Worm (Caenorhabditis elegans) whole organism, L4 larva: ENCODE results near the gene clec-165.

Experiments used
- F26F4.8 ChIP-seq: fragments of 200-800 bp; sonication (Bioruptor generic); conservative IDR thresholded peaks from 2 replicates; pipeline ENCODE4 v1.3.6; 2022; ENCODE audit warnings: missing genetic modification characterization, missing compliant biosample characterization
- aly-2 ChIP-seq: sonication (generic microtip); optimal IDR thresholded peaks from 2 replicates; lab custom pipeline; 2018; ENCODE audit warnings: missing biosample characterization, missing genetic modification characterization
- ama-1 ChIP-seq: fragments of 150-350 bp; optimal IDR thresholded peaks from 2 replicates; lab custom pipeline; 2014; ENCODE audit warnings: inconsistent platforms, mixed read lengths
- ceh-82 ChIP-seq: sonication (generic microtip); optimal IDR thresholded peaks from 2 replicates; lab custom pipeline; 2017; ENCODE audit warnings: missing biosample characterization, missing genetic modification characterization
- dmd-9 ChIP-seq: fragments of 200-800 bp; sonication (Bioruptor generic); IDR thresholded peaks from 2 replicates; pipeline ENCODE4 v1.3.6; 2022; ENCODE audit warnings: missing genetic modification reagents, missing genetic modification characterization, missing compliant biosample characterization
- egl-27 ChIP-seq: sonication (generic microtip); optimal IDR thresholded peaks from 3 replicates; lab custom pipeline; 2017; ENCODE audit warnings: missing biosample characterization, missing genetic modification reagents, missing genetic modification characterization
- hif-1 ChIP-seq, 2 experiments: sonication (generic microtip); optimal IDR thresholded peaks; 2 replicates each; lab custom pipeline; 2016 to 2017; ENCODE audit warnings: missing compliant biosample characterization in 2 of 2, missing genetic modification characterization in 2 of 2, missing genetic modification reagents in 2 of 2, missing genotype in 2 of 2, mild to moderate bottlenecking in 1 of 2
- lin-39 ChIP-seq: fragments of 150-350 bp; optimal IDR thresholded peaks from 2 replicates; lab custom pipeline; 2014; ENCODE audit warnings: missing biosample characterization, missing genetic modification reagents, missing genetic modification characterization
- lsy-2 ChIP-seq, 2 experiments: fragments of 150-350 bp in 1 of 2; sonication (generic microtip) in 1 of 2; optimal IDR thresholded peaks; 2 replicates each; lab custom pipeline; 2014 to 2017; ENCODE audit warnings: missing biosample characterization in 2 of 2, missing genetic modification characterization in 2 of 2
- nhr-25 ChIP-seq: sonication (generic microtip); optimal IDR thresholded peaks from 2 replicates; lab custom pipeline; 2017; ENCODE audit warnings: missing genetic modification characterization, mild to moderate bottlenecking, missing compliant biosample characterization, antibody characterized with exemption, moderate library complexity, borderline replicate concordance; ENCODE audit not compliant: insufficient read depth
- nhr-76 ChIP-seq: fragments of 150-350 bp; optimal IDR thresholded peaks from 2 replicates; lab custom pipeline; 2014; ENCODE audit warnings: missing biosample characterization, missing genetic modification characterization
- pha-4 ChIP-seq, 2 experiments: fragments of 150-350 bp in 1 of 2; fragments of 200-800 bp in 1 of 2; sonication (Bioruptor generic) in 1 of 2; IDR thresholded peaks in 1 of 2; optimal IDR thresholded peaks in 1 of 2; 2 replicates each; pipeline versions ENCODE4 v1.3.6 to Lab custom; 2014 to 2022; ENCODE audit warnings: missing genetic modification characterization in 2 of 2, missing genetic modification reagents in 2 of 2, missing biosample characterization in 1 of 2, missing compliant biosample characterization in 1 of 2
- skn-1 ChIP-seq: fragments of 150-350 bp; optimal IDR thresholded peaks from 2 replicates; lab custom pipeline; 2014; ENCODE audit warnings: missing biosample characterization, missing genetic modification characterization
- spr-1 ChIP-seq: sonication (generic microtip); optimal IDR thresholded peaks from 2 replicates; lab custom pipeline; 2016; ENCODE audit warnings: mild to moderate bottlenecking, missing genetic modification characterization, missing compliant biosample characterization

DNA sequence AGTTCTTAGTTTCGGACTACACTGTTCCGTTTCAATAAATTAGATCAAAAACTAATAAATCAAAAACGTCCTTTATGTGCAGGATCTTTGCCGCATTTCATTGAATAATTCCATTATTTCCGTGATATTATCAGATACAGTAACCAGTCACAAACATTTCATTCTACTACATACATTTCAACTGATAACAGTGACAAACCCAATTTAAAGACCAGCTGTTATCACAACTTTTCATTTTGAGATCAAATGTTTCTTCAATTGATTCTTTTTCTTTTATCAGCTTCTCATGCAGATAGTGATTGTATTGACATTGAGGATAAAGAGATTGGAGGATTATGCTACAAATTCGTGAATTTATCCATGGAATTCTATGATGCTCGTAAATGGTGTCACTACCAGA, 10.0 kb upstream of the clec-165 start, which contains the start of gene clec-168:
- TF ChIP-seq nhr-76 (tag; lab: Kevin White, UChicago) (no peak), ama-1 (lab: Kevin White, UChicago) (no peak), spr-1 (tag; lab: Kevin White, UChicago) (no peak), skn-1 (tag; lab: Kevin White, UChicago) (no peak), F26F4.8 (GFP tag; lab: Robert Waterston, UW) (no peak), ceh-82 (no peak), lsy-2 (tag; optimal IDR thresholded peaks at IDR 0.05; lab: Kevin White, UChicago) (no peak), egl-27 (tag; lab: Kevin White, UChicago) (no peak), pha-4 (GFP tag; IDR thresholded peaks at IDR 0.05; lab: Robert Waterston, UW) (no peak), pha-4 (tag; optimal IDR thresholded peaks at IDR 0.05; lab: Kevin White, UChicago) (no peak), aly-2 (tag; lab: Kevin White, UChicago) (no peak), lin-39 (tag; lab: Kevin White, UChicago) (no peak), hif-1 (tag; optimal IDR thresholded peaks at IDR 0.05; lab: Kevin White, UChicago) (no peak), nhr-25 (tag; lab: Kevin White, UChicago) (no peak), dmd-9 (GFP tag; lab: Robert Waterston, UW) (no peak)
